Worm (Caenorhabditis elegans) whole organism, L3 larva: ENCODE measurements around the gene tbc-3.

ENCODE experiments used
- R02D3.7 ChIP-seq: fragments of 150-350 bp; optimal IDR thresholded peaks from 2 replicates; lab custom pipeline; 2014; ENCODE audit warnings: missing biosample characterization, missing genetic modification characterization
- aly-2 ChIP-seq: fragments of 150-350 bp; optimal IDR thresholded peaks from 2 replicates; lab custom pipeline; 2014; ENCODE audit warnings: missing biosample characterization, missing genetic modification characterization
- ama-1 ChIP-seq: fragments of 150-350 bp; optimal IDR thresholded peaks from 2 replicates; lab custom pipeline; 2018
- ceh-16 ChIP-seq: sonication (generic microtip); optimal IDR thresholded peaks from 2 replicates; lab custom pipeline; 2017; ENCODE audit warnings: missing biosample characterization, missing genetic modification characterization
- ceh-28 ChIP-seq: fragments of 150-350 bp; optimal IDR thresholded peaks from 2 replicates; lab custom pipeline; 2014; ENCODE audit warnings: missing biosample characterization, missing genetic modification reagents, missing genetic modification characterization
- ceh-82 ChIP-seq: fragments of 150-350 bp; optimal IDR thresholded peaks from 2 replicates; lab custom pipeline; 2014; ENCODE audit warnings: missing biosample characterization, missing genetic modification characterization
- egl-27 ChIP-seq: sonication (generic microtip); optimal IDR thresholded peaks from 4 replicates; lab custom pipeline; 2017; ENCODE audit warnings: missing biosample characterization, missing genetic modification reagents, missing genetic modification characterization
- egl-5 ChIP-seq: fragments of 150-350 bp; optimal IDR thresholded peaks from 2 replicates; lab custom pipeline; 2017; ENCODE audit warnings: missing biosample characterization, missing genetic modification reagents, missing genetic modification characterization, inconsistent platforms
- elt-1 ChIP-seq: fragments of 150-350 bp; optimal IDR thresholded peaks from 2 replicates; lab custom pipeline; 2014; ENCODE audit warnings: missing biosample characterization, missing genetic modification characterization
- elt-2 ChIP-seq: sonication (generic microtip); optimal IDR thresholded peaks from 2 replicates; lab custom pipeline; 2016; ENCODE audit warnings: missing genetic modification reagents, mild to moderate bottlenecking, missing genetic modification characterization, missing compliant biosample characterization
- eor-1 ChIP-seq, 2 experiments: fragments of 150-350 bp; optimal IDR thresholded peaks; 2 replicates each; lab custom pipeline; 2014 to 2018; ENCODE audit warnings: missing biosample characterization in 2 of 2, missing genetic modification characterization in 2 of 2
- fos-1 ChIP-seq: fragments of 150-350 bp; optimal IDR thresholded peaks from 2 replicates; lab custom pipeline; 2014; ENCODE audit warnings: missing biosample characterization, missing genetic modification characterization
- hmg-11 ChIP-seq: sonication (generic microtip); optimal IDR thresholded peaks from 2 replicates; lab custom pipeline; 2016; ENCODE audit warnings: missing genetic modification characterization, missing compliant biosample characterization
- lin-15B ChIP-seq: fragments of 150-350 bp; optimal IDR thresholded peaks from 2 replicates; lab custom pipeline; 2014; ENCODE audit warnings: missing biosample characterization, missing genetic modification characterization
- lsy-12 ChIP-seq: sonication (generic microtip); optimal IDR thresholded peaks from 2 replicates; lab custom pipeline; 2016; ENCODE audit warnings: mild to moderate bottlenecking, missing genetic modification characterization, missing compliant biosample characterization
- mml-1 ChIP-seq: fragments of 150-350 bp; sonication (generic microtip); optimal IDR thresholded peaks from 3 replicates; lab custom pipeline; 2014; ENCODE audit warnings: missing biosample characterization, missing genetic modification characterization
- nfya-1 ChIP-seq: sonication (generic microtip); optimal IDR thresholded peaks from 2 replicates; lab custom pipeline; 2017; ENCODE audit warnings: missing genetic modification characterization, mild to moderate bottlenecking, missing compliant biosample characterization, antibody characterized with exemption, moderate library complexity; ENCODE audit not compliant: insufficient read depth
- nhr-11 ChIP-seq: fragments of 150-350 bp; optimal IDR thresholded peaks from 2 replicates; lab custom pipeline; 2014; ENCODE audit warnings: missing biosample characterization, missing genetic modification characterization
- nhr-12 ChIP-seq: fragments of 150-350 bp; optimal IDR thresholded peaks from 2 replicates; lab custom pipeline; 2014; ENCODE audit warnings: missing biosample characterization, missing genetic modification characterization
- nhr-23 ChIP-seq: fragments of 150-350 bp; optimal IDR thresholded peaks from 2 replicates; lab custom pipeline; 2014; ENCODE audit warnings: missing biosample characterization, missing genetic modification reagents, missing genetic modification characterization
- nhr-25 ChIP-seq: sonication (generic microtip); optimal IDR thresholded peaks from 2 replicates; lab custom pipeline; 2017; ENCODE audit warnings: missing biosample characterization, missing genetic modification characterization
- nhr-28 ChIP-seq: fragments of 150-350 bp; optimal IDR thresholded peaks from 2 replicates; lab custom pipeline; 2014; ENCODE audit warnings: missing biosample characterization, missing genetic modification characterization
- nhr-43 ChIP-seq: sonication (generic microtip); optimal IDR thresholded peaks from 2 replicates; lab custom pipeline; 2016; ENCODE audit warnings: mild to moderate bottlenecking, missing genetic modification characterization, missing compliant biosample characterization; ENCODE audit not compliant: poor library complexity, severe bottlenecking
- nhr-76 ChIP-seq: fragments of 150-350 bp; sonication (generic microtip); optimal IDR thresholded peaks from 5 replicates; lab custom pipeline; 2014; ENCODE audit warnings: missing biosample characterization, missing genetic modification characterization
- pha-4 ChIP-seq: fragments of 150-350 bp; optimal IDR thresholded peaks from 2 replicates; lab custom pipeline; 2014; ENCODE audit warnings: missing biosample characterization, missing genetic modification reagents, missing genetic modification characterization
- pqm-1 ChIP-seq: fragments of 150-350 bp; optimal IDR thresholded peaks from 2 replicates; lab custom pipeline; 2017; ENCODE audit warnings: missing biosample characterization, missing genetic modification characterization, inconsistent platforms
- sea-2 ChIP-seq: fragments of 150-350 bp; sonication (generic microtip); optimal IDR thresholded peaks from 4 replicates; lab custom pipeline; 2014; ENCODE audit warnings: missing biosample characterization, missing genetic modification reagents, missing genetic modification characterization
- skn-1 ChIP-seq: fragments of 150-350 bp; optimal IDR thresholded peaks from 2 replicates; lab custom pipeline; 2014; ENCODE audit warnings: missing biosample characterization, missing genetic modification characterization
- snpc-4 ChIP-seq: fragments of 150-350 bp; optimal IDR thresholded peaks from 2 replicates; lab custom pipeline; 2014; ENCODE audit warnings: missing biosample characterization, missing genetic modification characterization
- tbx-2 ChIP-seq: sonication (generic microtip); optimal IDR thresholded peaks from 2 replicates; lab custom pipeline; 2016; ENCODE audit warnings: mild to moderate bottlenecking, missing genetic modification characterization, missing compliant biosample characterization
- unc-39 ChIP-seq: sonication (generic microtip); optimal IDR thresholded peaks from 4 replicates; lab custom pipeline; 2017; ENCODE audit warnings: missing biosample characterization, missing genetic modification characterization

tbc-3 gene

DNA sequence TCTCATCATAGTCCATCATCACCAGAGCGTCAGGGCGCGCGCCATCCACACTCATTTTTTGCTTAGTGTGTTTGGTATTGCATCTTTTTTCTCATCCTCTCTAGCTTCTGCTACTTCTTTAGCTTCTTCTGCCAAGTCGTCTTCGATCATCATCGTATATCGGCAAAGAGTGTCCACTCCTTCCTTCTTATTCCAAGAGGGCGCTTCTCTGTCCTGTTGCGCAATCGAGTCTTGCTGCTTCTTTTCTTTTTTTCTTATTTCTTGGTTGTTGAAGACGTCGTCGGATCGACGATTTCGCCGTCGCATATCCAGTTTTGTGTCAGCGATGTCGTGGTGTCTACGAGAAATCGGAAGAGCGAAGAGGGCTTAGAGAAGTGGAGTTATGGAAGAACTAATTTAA is 14.3 kb downstream of the tbc-3 start:
- TF ChIP-seq nhr-25 (tag; lab: Kevin White, UChicago), result peak; percentile 55
- peak; percentile 4 for TF ChIP-seq nhr-43
- TF ChIP-seq nhr-23, result peak; percentile 10
- no peak for TF ChIP-seq pqm-1

DNA sequence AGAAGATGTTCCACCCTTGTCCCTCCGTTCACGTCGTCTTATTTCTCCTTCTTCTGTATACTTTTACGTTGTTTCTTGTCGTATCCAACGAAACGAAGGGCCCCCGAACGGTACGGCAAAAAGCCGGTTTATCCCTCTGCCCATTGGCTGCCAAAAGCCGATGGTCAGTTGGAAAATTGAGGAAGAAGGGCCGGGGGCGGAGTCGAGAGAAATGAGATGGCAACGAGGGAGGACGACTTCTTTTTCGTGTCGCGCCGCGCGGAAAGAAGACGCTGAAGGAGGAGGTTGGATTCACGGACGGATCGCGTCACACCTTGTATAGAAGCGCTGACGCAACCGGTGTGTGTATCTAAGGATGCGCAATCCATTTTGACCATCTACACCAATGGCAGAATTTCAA is 16.3 kb downstream of the tbc-3 start:
- TF ChIP-seq pha-4 (tag; lab: Kevin White, UChicago) (no peak), egl-27 (no peak), eor-1 (tag; optimal IDR thresholded peaks at IDR 0.05; lab: Kevin White, UChicago) (no peak), lsy-12 (tag; lab: Kevin White, UChicago) (no peak), elt-2 (tag; lab: Kevin White, UChicago) (no peak), nhr-12 (tag; lab: Kevin White, UChicago) (no peak), ceh-82 (tag; lab: Kevin White, UChicago) (no peak), snpc-4 (no peak), nhr-25 (tag; lab: Kevin White, UChicago) (peak; percentile 55), fos-1 (no peak), nfya-1 (peak; percentile 81), ama-1 (lab: Kevin White, UChicago) (no peak), elt-1 (tag; lab: Kevin White, UChicago) (no peak), ceh-16 (tag; lab: Kevin White, UChicago) (no peak)

DNA sequence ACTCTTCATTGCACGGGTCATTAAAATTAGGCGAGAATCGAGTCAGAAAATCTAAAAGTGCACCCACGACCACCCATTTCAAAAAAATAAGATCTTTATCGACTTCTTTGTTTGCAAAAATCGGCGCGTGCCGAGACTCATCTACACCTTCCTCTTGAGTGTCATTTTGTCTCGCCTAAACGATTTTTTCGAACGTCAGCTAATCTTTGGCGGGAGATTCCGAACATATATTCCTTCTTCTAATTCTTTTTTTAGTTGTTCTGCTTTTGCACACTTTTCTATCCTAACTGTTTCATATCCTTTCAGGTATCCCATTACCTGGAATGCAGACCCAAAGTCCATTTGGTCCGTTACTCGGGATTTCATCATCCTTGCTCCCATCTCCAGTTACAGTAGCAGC is 17.4 kb downstream of the tbc-3 start, which contains the start of gene bed-3:
bed-3 (plus strand) TSS at position 301 of the 400 bp plus-strand sequence.
- TF ChIP-seq nhr-11 (no peak), unc-39 (no peak), nhr-76 (tag; lab: Kevin White, UChicago) (no peak)

DNA sequence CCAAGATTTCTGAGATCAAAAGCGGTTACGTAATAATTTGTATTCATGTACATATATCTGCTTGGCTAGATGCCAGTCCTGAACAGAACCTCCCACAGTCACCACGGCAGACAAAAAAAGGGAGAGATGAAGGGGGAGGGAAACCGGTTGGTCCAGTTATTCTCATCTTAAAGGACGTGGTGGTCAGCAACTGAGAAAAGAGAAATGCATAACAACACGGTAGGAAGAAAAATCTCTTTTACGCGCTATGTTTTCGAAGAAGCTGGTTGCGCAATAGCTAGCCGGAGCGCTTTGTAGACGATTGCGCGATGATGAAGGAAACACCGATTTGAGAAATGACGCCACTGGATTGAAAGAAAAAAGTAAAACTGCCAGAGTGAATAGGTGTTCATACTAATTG is 19.2 kb downstream of the tbc-3 start:
- no peak for TF ChIP-seq pqm-1
- TF ChIP-seq ceh-28 (tag; lab: Kevin White, UChicago), result no peak
- TF ChIP-seq nhr-43, result peak; percentile 65
- no peak for TF ChIP-seq sea-2 (GFP tag; lab: Kevin White, UChicago)
- TF ChIP-seq hmg-11, result no peak
- TF ChIP-seq nfya-1, result peak; percentile 4
- peak; percentile 28 for TF ChIP-seq nhr-23
- TF ChIP-seq nhr-25 (tag; lab: Kevin White, UChicago), result peak; percentile 60
- TF ChIP-seq ceh-16 (tag; lab: Kevin White, UChicago), result no peak

DNA sequence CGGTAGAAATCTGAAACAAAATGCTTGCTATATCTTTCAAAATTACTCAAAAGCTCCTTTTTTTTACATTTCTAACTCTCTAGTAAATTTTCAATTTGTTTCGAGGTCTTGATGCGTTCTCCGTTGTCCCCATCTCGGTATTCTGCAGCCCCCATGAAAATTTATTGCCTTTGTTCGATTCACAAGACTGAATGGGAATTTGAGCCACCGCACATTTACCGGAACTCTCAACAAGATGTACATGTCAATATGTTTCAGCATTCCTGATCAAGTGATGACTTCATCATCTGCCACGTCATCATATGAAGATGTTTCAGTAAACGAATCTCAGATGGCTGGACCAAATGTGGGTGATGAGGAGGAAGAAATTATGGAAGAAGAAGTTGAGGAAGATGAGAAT is 21.6 kb downstream of the tbc-3 start:
- TF ChIP-seq egl-27 (no peak), tbx-2 (tag; lab: Kevin White, UChicago) (no peak)

DNA sequence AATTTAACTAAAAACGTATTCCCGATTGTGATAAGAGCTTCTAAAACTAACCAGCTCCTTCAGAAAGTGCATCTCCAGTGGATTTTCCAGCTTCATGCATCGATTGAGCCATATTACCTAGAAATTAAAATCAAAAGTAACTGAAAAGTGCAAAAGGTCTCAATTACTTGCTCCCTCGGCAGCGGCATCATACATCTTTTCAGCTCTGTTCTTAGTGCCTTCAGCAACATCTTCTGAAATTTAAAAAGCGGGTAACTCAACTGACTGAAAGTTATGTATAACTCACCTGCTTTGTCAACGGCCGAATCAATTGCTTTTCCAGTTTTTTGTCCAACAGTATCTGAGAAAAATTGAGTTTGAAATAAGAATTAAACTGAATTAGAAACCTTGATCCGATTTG is 25.6 kb downstream of the tbc-3 start:
- no peak for TF ChIP-seq lin-15B (tag; lab: Kevin White, UChicago)
- TF ChIP-seq R02D3.7 (tag; lab: Kevin White, UChicago), result no peak
- TF ChIP-seq mml-1 (tag; lab: Kevin White, UChicago), result no peak
- TF ChIP-seq nhr-23, result no peak
- TF ChIP-seq egl-5 (tag; lab: Kevin White, UChicago), result no peak
- TF ChIP-seq skn-1 (tag; lab: Kevin White, UChicago), result no peak
- no peak for TF ChIP-seq nfya-1
- TF ChIP-seq ama-1 (lab: Kevin White, UChicago), result no peak
- no peak for TF ChIP-seq nhr-28 (tag; lab: Kevin White, UChicago)
- no peak for TF ChIP-seq fos-1
- TF ChIP-seq pha-4 (tag; lab: Kevin White, UChicago), result no peak
- TF ChIP-seq aly-2 (tag; lab: Kevin White, UChicago), result no peak

DNA sequence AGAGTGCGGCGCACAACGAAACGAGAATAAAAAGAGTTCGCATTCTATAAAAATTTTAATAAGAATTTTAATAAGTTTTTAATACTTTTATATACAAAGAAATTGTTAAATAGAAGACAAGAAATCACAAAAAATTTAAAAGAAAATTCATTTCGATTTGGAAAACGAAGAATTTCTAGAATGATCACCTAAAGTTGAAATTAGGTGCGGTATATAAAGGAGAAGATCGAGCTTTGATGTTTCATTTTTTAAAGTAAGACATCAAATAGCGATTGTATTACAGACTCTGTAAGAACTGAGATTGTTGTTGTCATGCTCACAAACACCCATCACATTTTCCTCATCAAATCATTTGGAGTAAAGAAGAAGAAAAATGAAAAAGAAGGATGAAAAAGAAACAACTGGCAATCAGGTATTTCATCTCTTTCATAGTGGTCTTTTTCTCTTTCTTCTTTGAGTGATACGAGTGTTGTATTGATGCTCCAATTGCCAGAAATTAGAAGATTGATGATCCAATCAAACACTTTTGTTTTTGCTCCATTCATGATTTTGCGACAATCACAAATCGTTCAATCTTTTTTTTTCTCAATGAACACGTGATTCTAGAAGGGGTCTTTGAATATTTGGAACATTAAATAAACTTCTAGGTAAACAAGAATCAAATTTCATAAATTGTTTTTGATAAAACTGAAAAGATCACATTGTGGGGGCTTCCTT is 29.5 kb downstream of the tbc-3 start, which contains the start of gene dur-1:
dur-1 (minus strand) TSS at position 51 of the 717 bp plus-strand sequence.
- peak; percentile 25 for TF ChIP-seq nfya-1
- peak; percentile 5 for TF ChIP-seq ceh-28 (tag; lab: Kevin White, UChicago)
- peak; percentile 32 for TF ChIP-seq egl-5 (tag; lab: Kevin White, UChicago)
- no peak for TF ChIP-seq ama-1 (lab: Kevin White, UChicago)
- TF ChIP-seq, all 47 proteins: peak for 3
